Worm (Caenorhabditis elegans): ENCODE results near the gene snt-5.

- no peak for TF ChIP-seq unc-39 (tag; optimal IDR thresholded peaks at IDR 0.05)
- TF ChIP-seq ceh-83 (GFP tag; optimal IDR thresholded peaks at IDR 0.05): no peak
- TF ChIP-seq nhr-28 (tag; optimal IDR thresholded peaks at IDR 0.05): no peak
- TF ChIP-seq blmp-1 (tag; optimal IDR thresholded peaks at IDR 0.05): no peak
- no peak for TF ChIP-seq nhr-12 (tag; optimal IDR thresholded peaks at IDR 0.05)
- TF ChIP-seq lin-13 (tag; optimal IDR thresholded peaks at IDR 0.05): no peak
- no peak for TF ChIP-seq sem-2 (GFP tag; optimal IDR thresholded peaks at IDR 0.05)
- TF ChIP-seq unc-62 (GFP tag; optimal IDR thresholded peaks at IDR 0.05): no peak
Observed at ce11 chrV:1352321-1352720, 59.0 kb downstream of the snt-5 start.

All from whole organism, mixed stage, embryonic.